Worm (Caenorhabditis elegans): ENCODE measurements around the gene Y45G12B.3.

The Y45G12B.3 gene

ce11 chrV:2694389-2694788, 1.7 kb downstream of the Y45G12B.3 start, which contains the start of gene Y45G12B.2:
Y45G12B.2 (plus strand) TSS chrV:2694771.
- no peak for TF ChIP-seq egl-27 (tag; optimal IDR thresholded peaks at IDR 0.05)
- no peak for TF ChIP-seq mef-2 (tag; optimal IDR thresholded peaks at IDR 0.05)
- TF ChIP-seq nhr-77 (tag; optimal IDR thresholded peaks at IDR 0.05), result peak; percentile 18
- TF ChIP-seq lsy-2 (tag; optimal IDR thresholded peaks at IDR 0.05), result peak; percentile 99
- TF ChIP-seq lin-14 (GFP tag; optimal IDR thresholded peaks at IDR 0.05), result no peak
- TF ChIP-seq snu-23 (GFP tag; optimal IDR thresholded peaks at IDR 0.05), result peak; percentile 84
- TF ChIP-seq lin-35 (GFP tag; optimal IDR thresholded peaks at IDR 0.05), result peak; percentile 74 to 86
- peak; percentile 80 for TF ChIP-seq xbp-1 (tag; optimal IDR thresholded peaks at IDR 0.05)
- peak; percentile 58 for TF ChIP-seq nhr-19 (GFP tag; conservative IDR thresholded peaks at IDR 0.05)
- no peak for TF ChIP-seq pax-3 (tag; optimal IDR thresholded peaks at IDR 0.05)
- TF ChIP-seq unc-130 (tag; optimal IDR thresholded peaks at IDR 0.05), result peak; percentile 55
- peak; percentile 30; the same call in 1 of the 2 replicates for TF ChIP-seq grh-1 (GFP tag; IDR thresholded peaks at IDR 0.05)
- no peak for TF ChIP-seq elt-2 (tag; optimal IDR thresholded peaks at IDR 0.05)
- TF ChIP-seq mep-1 (tag; optimal IDR thresholded peaks at IDR 0.05), result peak; percentile 84
- peak; percentile 72 for TF ChIP-seq nhr-47 (tag; optimal IDR thresholded peaks at IDR 0.05)
- TF ChIP-seq ztf-11 (tag; optimal IDR thresholded peaks at IDR 0.05), result no peak
- TF ChIP-seq blmp-1 (tag; optimal IDR thresholded peaks at IDR 0.05), result peak; percentile 54
- no peak for TF ChIP-seq C04F5.9 (tag; optimal IDR thresholded peaks at IDR 0.05)
- TF ChIP-seq swsn-7 (tag; optimal IDR thresholded peaks at IDR 0.05), result peak; percentile 61
- TF ChIP-seq ces-1 (GFP tag; optimal IDR thresholded peaks at IDR 0.05), result no peak
- peak; percentile 62 for TF ChIP-seq nhr-90 (tag; optimal IDR thresholded peaks at IDR 0.05; ENCODE audit: poor library complexity)
- peak; percentile 30 for TF ChIP-seq dsc-1 (tag; optimal IDR thresholded peaks at IDR 0.05)
- TF ChIP-seq lin-15B (tag; optimal IDR thresholded peaks at IDR 0.05), result peak; percentile 44
- TF ChIP-seq unc-30 (tag; optimal IDR thresholded peaks at IDR 0.05), result no peak
- TF ChIP-seq unc-86 (tag; optimal IDR thresholded peaks at IDR 0.05), result peak; percentile 30
- peak; percentile 63 for TF ChIP-seq lin-13 (GFP tag; optimal IDR thresholded peaks at IDR 0.05)
- peak; percentile 47 for TF ChIP-seq fkh-8 (tag; optimal IDR thresholded peaks at IDR 0.05)
- peak; percentile 74 for TF ChIP-seq nhr-71 (tag; optimal IDR thresholded peaks at IDR 0.05)
- peak in 1 of 2 experiments; percentile 71 for TF ChIP-seq mdl-1 (tag; optimal IDR thresholded peaks at IDR 0.05)
- TF ChIP-seq unc-98 (GFP tag; IDR thresholded peaks at IDR 0.05), result no peak
- peak; percentile 55 for TF ChIP-seq jun-1 (tag; optimal IDR thresholded peaks at IDR 0.05)
- peak; percentile 70 for TF ChIP-seq nhr-85 (tag)
- no peak for TF ChIP-seq ztf-4 (tag; optimal IDR thresholded peaks at IDR 0.05)
- TF ChIP-seq alr-1 (tag; optimal IDR thresholded peaks at IDR 0.05; ENCODE audit: borderline replicate concordance), result no peak
- TF ChIP-seq nhr-237 (tag; optimal IDR thresholded peaks at IDR 0.05), result no peak
- peak; percentile 40 for TF ChIP-seq fos-1 (tag; optimal IDR thresholded peaks at IDR 0.05)
- no peak for TF ChIP-seq fkh-10 (GFP tag; optimal IDR thresholded peaks at IDR 0.05)
- peak; percentile 41 for TF ChIP-seq aly-2 (tag; optimal IDR thresholded peaks at IDR 0.05)
- TF ChIP-seq ceh-82 (tag; optimal IDR thresholded peaks at IDR 0.05), result peak; percentile 60 to 88 (median 63)
- peak; percentile 66 for TF ChIP-seq tbx-2 (tag; optimal IDR thresholded peaks at IDR 0.05)
- peak; percentile 68 to 78 for TF ChIP-seq efl-1 (optimal IDR thresholded peaks at IDR 0.05)
- TF ChIP-seq efl-1 (GFP tag; optimal IDR thresholded peaks at IDR 0.05 in 1 of 2), result peak; percentile 82 to 97
- no peak for TF ChIP-seq pag-3 (tag; optimal IDR thresholded peaks at IDR 0.05; ENCODE audit: borderline replicate concordance, insufficient read depth)
- no peak for TF ChIP-seq sup-37 (GFP tag; optimal IDR thresholded peaks at IDR 0.05)
- no peak for TF ChIP-seq rnt-1 (tag; optimal IDR thresholded peaks at IDR 0.05)
- TF ChIP-seq C16A3.4 (tag; optimal IDR thresholded peaks at IDR 0.05), result peak; percentile 61
- no peak for TF ChIP-seq hlh-17 (GFP tag; optimal IDR thresholded peaks at IDR 0.05; ENCODE audit: borderline replicate concordance)
- TF ChIP-seq isw-1 (GFP tag; IDR thresholded peaks at IDR 0.05), result peak; percentile 36; the same call in 1 of the 2 replicates
- peak; percentile 65 to 82 (median 76) for TF ChIP-seq dpl-1 (GFP tag; optimal IDR thresholded peaks at IDR 0.05)
- peak in 1 of 6 experiments; percentile 34 for TF ChIP-seq elt-3 (tag; optimal IDR thresholded peaks at IDR 0.05)
- peak; percentile 21 for TF ChIP-seq snpc-4 (tag; optimal IDR thresholded peaks at IDR 0.05)
- no peak for TF ChIP-seq ama-1 (optimal IDR thresholded peaks at IDR 0.05)
- peak; percentile 45 for TF ChIP-seq skn-1 (tag; optimal IDR thresholded peaks at IDR 0.05)
